Fruit fly (Drosophila melanogaster): ENCODE data around the gene Papst2.

Gene Papst2

dm6 chr3L:17003251-17004171 lies 39.1 kb upstream of the Papst2 start (continued):
- TF ChIP-seq dpn (GFP tag; optimal IDR thresholded peaks at IDR 0.05) (no peak), Hr3 (GFP tag; optimal IDR thresholded peaks at IDR 0.05) (no peak), mam (GFP tag; optimal IDR thresholded peaks at IDR 0.05) (no peak), B-H1 (GFP tag; IDR thresholded peaks at IDR 0.05) (no peak), lmd (GFP tag; IDR thresholded peaks at IDR 0.05) (0 out of 2 replicates have a peak, but pooled peaks have one; percentile 10), Asciz (GFP tag; optimal IDR thresholded peaks at IDR 0.05) (no peak), Sox102F (GFP tag; optimal IDR thresholded peaks at IDR 0.05) (peak; percentile 17), CG30431 (GFP tag; optimal IDR thresholded peaks at IDR 0.05) (no peak), Mrtf (GFP tag; IDR thresholded peaks at IDR 0.05) (0 out of 3 replicates have a peak, but pooled peaks have one; percentile 26), CG12299 (tag; optimal IDR thresholded peaks at IDR 0.05) (peak; percentile 11), CG4282 (GFP tag; optimal IDR thresholded peaks at IDR 0.05) (no peak), sr (GFP tag; IDR thresholded peaks at IDR 0.05) (peak; percentile 59; the same call in 1 of the 3 replicates), Chrac-16 (GFP tag; optimal IDR thresholded peaks at IDR 0.05) (no peak), CG2712 (tag; optimal IDR thresholded peaks at IDR 0.05) (no peak), knrl (GFP tag; IDR thresholded peaks at IDR 0.05; ENCODE audit: partially characterized antibody) (no peak), tio (GFP tag; optimal IDR thresholded peaks at IDR 0.05) (no peak), CG13296 (GFP tag; optimal IDR thresholded peaks at IDR 0.05) (peak; percentile 48), CG12071 (GFP tag; optimal IDR thresholded peaks at IDR 0.05) (no peak), Fer1 (GFP tag; optimal IDR thresholded peaks at IDR 0.05) (peak; percentile 42), unc-4 (GFP tag; IDR thresholded peaks at IDR 0.05; ENCODE audit: partially characterized antibody) (no peak), HmgZ (tag; optimal IDR thresholded peaks at IDR 0.05) (no peak), chinmo (GFP tag; IDR thresholded peaks at IDR 0.05; ENCODE audit: partially characterized antibody) (peak; percentile 91; the same call in 2 of the 4 replicates), CG7357 (GFP tag; IDR thresholded peaks at IDR 0.05) (no peak), maf-S (GFP tag; optimal IDR thresholded peaks at IDR 0.05) (no peak), phol (tag; optimal IDR thresholded peaks at IDR 0.05) (no peak), CG11695 (GFP tag; IDR thresholded peaks at IDR 0.05) (peak; percentile 33; the same call in 2 of the 3 replicates), Mad (GFP tag; optimal IDR thresholded peaks at IDR 0.05) (no peak), unpg (GFP tag; optimal IDR thresholded peaks at IDR 0.05) (no peak), gfzf (GFP tag; optimal IDR thresholded peaks at IDR 0.05) (no peak), CG13775 (GFP tag; optimal IDR thresholded peaks at IDR 0.05) (no peak), Meics (GFP tag; optimal IDR thresholded peaks at IDR 0.05) (no peak), Xrp1 (GFP tag; IDR thresholded peaks at IDR 0.05) (peak; percentile 28), CG18764 (GFP tag; optimal IDR thresholded peaks at IDR 0.05) (no peak), CG17802 (tag; optimal IDR thresholded peaks at IDR 0.05) (no peak), CG33213 (GFP tag; optimal IDR thresholded peaks at IDR 0.05) (no peak), sd (tag; optimal IDR thresholded peaks at IDR 0.05) (peak; percentile 52), CG12391 (tag; optimal IDR thresholded peaks at IDR 0.05) (no peak), HmgD (GFP tag; optimal IDR thresholded peaks at IDR 0.05) (no peak), CG18599 (GFP tag; optimal IDR thresholded peaks at IDR 0.05) (peak; percentile 12), CG4820 (GFP tag; optimal IDR thresholded peaks at IDR 0.05) (no peak), Lpt (GFP tag; optimal IDR thresholded peaks at IDR 0.05) (no peak), Dad (GFP tag; optimal IDR thresholded peaks at IDR 0.05) (no peak), Atf3 (GFP tag; optimal IDR thresholded peaks at IDR 0.05) (no peak), Nf-YA (GFP tag; IDR thresholded peaks at IDR 0.05) (no peak; the same call in 1 of the 2 replicates), vnd (GFP tag; IDR thresholded peaks at IDR 0.05; ENCODE audit: partially characterized antibody) (peak; percentile 69; the same call in 2 of the 3 replicates), ap (GFP tag; IDR thresholded peaks at IDR 0.05) (no peak), CG8290 (GFP tag; optimal IDR thresholded peaks at IDR 0.05) (no peak), CG8290 (tag; optimal IDR thresholded peaks at IDR 0.05) (peak in 1 of 2 experiments; percentile 2), otp (GFP tag; IDR thresholded peaks at IDR 0.05) (0 out of 3 replicates have a peak, but pooled peaks have one; percentile 30)

Measured in whole organism, embryonic.